Fruit fly (Drosophila melanogaster): ENCODE data around the gene Ugt302C1.
A peak's percentile ranks its signal among the peaks of the same experiment; 100 is the strongest.

Gene Ugt302C1

dm6 chr3R:11156858-11157257 is at the start of gene Ugt302C1 (continued):
- TF ChIP-seq twi (tag; optimal IDR thresholded peaks at IDR 0.05) = no peak
- TF ChIP-seq CG1233 (GFP tag; optimal IDR thresholded peaks at IDR 0.05) = no peak
- no peak for TF ChIP-seq CG8388 (GFP tag; optimal IDR thresholded peaks at IDR 0.05)
- TF ChIP-seq CG10209 (GFP tag; optimal IDR thresholded peaks at IDR 0.05) = no peak
- TF ChIP-seq CG33557 (GFP tag; optimal IDR thresholded peaks at IDR 0.05) = no peak
- no peak for TF ChIP-seq pita (GFP tag; optimal IDR thresholded peaks at IDR 0.05)
- no peak for TF ChIP-seq ssp (GFP tag; IDR thresholded peaks at IDR 0.05)
- no peak for TF ChIP-seq CG12299 (tag; optimal IDR thresholded peaks at IDR 0.05)
- TF ChIP-seq CG43689 (GFP tag; IDR thresholded peaks at IDR 0.05) = no peak
- 0 out of 3 replicates have a peak, but pooled peaks have one; percentile 39 for TF ChIP-seq CG11456 (GFP tag; IDR thresholded peaks at IDR 0.05)
- no peak for TF ChIP-seq CG12155 (GFP tag; optimal IDR thresholded peaks at IDR 0.05)
- no peak for TF ChIP-seq dpn (GFP tag; optimal IDR thresholded peaks at IDR 0.05)
- no peak for TF ChIP-seq CG8290 (GFP tag; optimal IDR thresholded peaks at IDR 0.05)
- TF ChIP-seq CG8290 (tag; optimal IDR thresholded peaks at IDR 0.05) = no peak
- peak; percentile 56; the same call in 1 of the 2 replicates for TF ChIP-seq NFAT (GFP tag; IDR thresholded peaks at IDR 0.05)
- TF ChIP-seq gfzf (GFP tag; optimal IDR thresholded peaks at IDR 0.05) = no peak
- TF ChIP-seq gsb (GFP tag; IDR thresholded peaks at IDR 0.05) = no peak
- peak; percentile 12 for TF ChIP-seq CG17385 (GFP tag; optimal IDR thresholded peaks at IDR 0.05)
- TF ChIP-seq her (GFP tag; optimal IDR thresholded peaks at IDR 0.05) = no peak
- no peak for TF ChIP-seq ERR (GFP tag; optimal IDR thresholded peaks at IDR 0.05)
- no peak; the same call in 1 of the 2 replicates for TF ChIP-seq amos (GFP tag; IDR thresholded peaks at IDR 0.05; ENCODE audit: partially characterized antibody)
- no peak for TF ChIP-seq fru (optimal IDR thresholded peaks at IDR 0.05)
- no peak for TF ChIP-seq chif (GFP tag; optimal IDR thresholded peaks at IDR 0.05)
- no peak for TF ChIP-seq croc (GFP tag; conservative IDR thresholded peaks at IDR 0.05)
- TF ChIP-seq Lim3 (GFP tag; IDR thresholded peaks at IDR 0.05) = no peak
- no peak for TF ChIP-seq gsb-n (tag; optimal IDR thresholded peaks at IDR 0.05)
- no peak for TF ChIP-seq oc (tag; optimal IDR thresholded peaks at IDR 0.05)
- TF ChIP-seq CTCF (GFP tag; optimal IDR thresholded peaks at IDR 0.05) = no peak
- no peak for TF ChIP-seq jigr1 (GFP tag; IDR thresholded peaks at IDR 0.05)
- no peak for TF ChIP-seq Camta (GFP tag; optimal IDR thresholded peaks at IDR 0.05)
- peak; percentile 46 for TF ChIP-seq grn (GFP tag; optimal IDR thresholded peaks at IDR 0.05)
- TF ChIP-seq Neu2 (GFP tag; optimal IDR thresholded peaks at IDR 0.05; ENCODE audit: borderline replicate concordance) = no peak
- TF ChIP-seq CG5180 (GFP tag; optimal IDR thresholded peaks at IDR 0.05) = no peak
- TF ChIP-seq CG32767 (GFP tag; IDR thresholded peaks at IDR 0.05) = no peak
- no peak for TF ChIP-seq trem (tag; optimal IDR thresholded peaks at IDR 0.05)
- TF ChIP-seq Doc3 (GFP tag; IDR thresholded peaks at IDR 0.05; ENCODE audit: partially characterized antibody) = no peak
- no peak for TF ChIP-seq H2.0 (GFP tag; IDR thresholded peaks at IDR 0.05)
- no peak for TF ChIP-seq crc (GFP tag; optimal IDR thresholded peaks at IDR 0.05)
- no peak for TF ChIP-seq CG17912 (GFP tag; optimal IDR thresholded peaks at IDR 0.05)
- TF ChIP-seq CG2129 (GFP tag; IDR thresholded peaks at IDR 0.05; ENCODE audit: partially characterized antibody) = no peak
- no peak for TF ChIP-seq pzg (GFP tag; optimal IDR thresholded peaks at IDR 0.05)
- no peak for TF ChIP-seq fd96Cb (tag; optimal IDR thresholded peaks at IDR 0.05)
- no peak for TF ChIP-seq CG14667 (GFP tag; IDR thresholded peaks at IDR 0.05)
- no peak for TF ChIP-seq HmgD (GFP tag; optimal IDR thresholded peaks at IDR 0.05)
- TF ChIP-seq CG9797 (GFP tag; optimal IDR thresholded peaks at IDR 0.05) = no peak
- TF ChIP-seq Usf (GFP tag; optimal IDR thresholded peaks at IDR 0.05) = no peak
- no peak for TF ChIP-seq zfh1 (GFP tag; IDR thresholded peaks at IDR 0.05)
- no peak for TF ChIP-seq aop (GFP tag; IDR thresholded peaks at IDR 0.05)
- TF ChIP-seq lilli (GFP tag; optimal IDR thresholded peaks at IDR 0.05) = no peak
- TF ChIP-seq CG10543 (GFP tag; optimal IDR thresholded peaks at IDR 0.05) = no peak
- no peak for TF ChIP-seq CG11723 (GFP tag; optimal IDR thresholded peaks at IDR 0.05)
- TF ChIP-seq tio (GFP tag; optimal IDR thresholded peaks at IDR 0.05) = no peak
- no peak for TF ChIP-seq H15 (GFP tag; IDR thresholded peaks at IDR 0.05)
